Worm (Caenorhabditis elegans) whole organism, L3 larva: Measurements from ENCODE around the gene pkc-1.

ENCODE experiments used
- ama-1 ChIP-seq: fragments of 150-350 bp; optimal IDR thresholded peaks from 2 replicates; lab custom pipeline; 2018
- ceh-9 ChIP-seq: sonication (generic microtip); optimal IDR thresholded peaks from 2 replicates; lab custom pipeline; 2018; ENCODE audit warnings: missing biosample characterization, missing genetic modification characterization
- egl-27 ChIP-seq: sonication (generic microtip); optimal IDR thresholded peaks from 4 replicates; lab custom pipeline; 2017; ENCODE audit warnings: missing biosample characterization, missing genetic modification reagents, missing genetic modification characterization
- elt-2 ChIP-seq: sonication (generic microtip); optimal IDR thresholded peaks from 2 replicates; lab custom pipeline; 2016; ENCODE audit warnings: missing genetic modification reagents, mild to moderate bottlenecking, missing genetic modification characterization, missing compliant biosample characterization
- fkh-10 ChIP-seq: sonication (generic microtip); optimal IDR thresholded peaks from 2 replicates; lab custom pipeline; 2017; ENCODE audit warnings: missing biosample characterization, missing genetic modification reagents, missing genetic modification characterization
- nhr-23 ChIP-seq: fragments of 150-350 bp; optimal IDR thresholded peaks from 2 replicates; lab custom pipeline; 2014; ENCODE audit warnings: missing biosample characterization, missing genetic modification reagents, missing genetic modification characterization
- nhr-237 ChIP-seq: fragments of 150-350 bp; optimal IDR thresholded peaks from 2 replicates; lab custom pipeline; 2014; ENCODE audit warnings: missing biosample characterization, missing genetic modification characterization
- nhr-28 ChIP-seq: fragments of 150-350 bp; optimal IDR thresholded peaks from 2 replicates; lab custom pipeline; 2014; ENCODE audit warnings: missing biosample characterization, missing genetic modification characterization
- nhr-43 ChIP-seq: sonication (generic microtip); optimal IDR thresholded peaks from 2 replicates; lab custom pipeline; 2016; ENCODE audit warnings: mild to moderate bottlenecking, missing genetic modification characterization, missing compliant biosample characterization; ENCODE audit not compliant: poor library complexity, severe bottlenecking
- nhr-67 ChIP-seq: fragments of 150-350 bp; optimal IDR thresholded peaks from 2 replicates; lab custom pipeline; 2014; ENCODE audit warnings: missing biosample characterization, missing genetic modification characterization

ce11 chrV:12036129-12036528 is 4.2 kb upstream of the pkc-1 start:
- TF ChIP-seq fkh-10 (GFP tag; lab: Kevin White, UChicago) (no peak), elt-2 (tag; lab: Kevin White, UChicago) (no peak), egl-27 (tag; lab: Kevin White, UChicago) (no peak), nhr-23 (no peak), nhr-28 (tag; lab: Kevin White, UChicago) (no peak), ama-1 (lab: Kevin White, UChicago) (no peak), nhr-237 (tag; lab: Kevin White, UChicago) (no peak), ceh-9 (tag; lab: Kevin White, UChicago) (no peak), nhr-43 (tag; lab: Kevin White, UChicago) (no peak), nhr-67 (no peak)
